Fruit fly (Drosophila melanogaster): ENCODE measurements around the gene inaF-A.

Gene inaF-A

dm6 chrX:11714529-11715262 is 19.0 kb downstream of the inaF-A start (continued):
- TF ChIP-seq Awh (GFP tag; IDR thresholded peaks at IDR 0.05) (peak; percentile 53; the same call in 1 of the 2 replicates), lilli (GFP tag; optimal IDR thresholded peaks at IDR 0.05) (peak; percentile 50), ap (GFP tag; IDR thresholded peaks at IDR 0.05) (peak; percentile 59), CG10431 (GFP tag; optimal IDR thresholded peaks at IDR 0.05) (peak; percentile 8), slou (GFP tag; optimal IDR thresholded peaks at IDR 0.05) (no peak), CG5245 (GFP tag; optimal IDR thresholded peaks at IDR 0.05) (no peak), MESR4 (GFP tag; optimal IDR thresholded peaks at IDR 0.05) (peak; percentile 37), odd (GFP tag; optimal IDR thresholded peaks at IDR 0.05) (peak; percentile 50), CG2202 (tag; optimal IDR thresholded peaks at IDR 0.05) (no peak), Atf-2 (GFP tag; optimal IDR thresholded peaks at IDR 0.05) (peak; percentile 1), fd64A (GFP tag; optimal IDR thresholded peaks at IDR 0.05) (no peak), stc (GFP tag; IDR thresholded peaks at IDR 0.05) (peak; percentile 73; the same call in 1 of the 2 replicates), ash1 (GFP tag; optimal IDR thresholded peaks at IDR 0.05) (no peak), CG14860 (GFP tag; IDR thresholded peaks at IDR 0.05; ENCODE audit: partially characterized antibody) (no peak), Dfd (GFP tag; optimal IDR thresholded peaks at IDR 0.05) (no peak), luna (GFP tag; optimal IDR thresholded peaks at IDR 0.05) (no peak), CG5180 (GFP tag; optimal IDR thresholded peaks at IDR 0.05) (peak; percentile 53), CG11504 (tag; optimal IDR thresholded peaks at IDR 0.05) (peak; percentile 71), GATAe (GFP tag; conservative IDR thresholded peaks at IDR 0.05) (no peak), CG10462 (GFP tag; optimal IDR thresholded peaks at IDR 0.05) (no peak), Jarid2 (GFP tag; optimal IDR thresholded peaks at IDR 0.05) (peak; percentile 60), Gsc (GFP tag; IDR thresholded peaks at IDR 0.05) (no peak), CG31441 (GFP tag; IDR thresholded peaks at IDR 0.05) (peak; percentile 63; the same call in 1 of the 2 replicates), Hand (GFP tag; optimal IDR thresholded peaks at IDR 0.05) (no peak), tin (GFP tag; optimal IDR thresholded peaks at IDR 0.05) (no peak), ATbp (GFP tag; optimal IDR thresholded peaks at IDR 0.05) (peak; percentile 30), tup (GFP tag; optimal IDR thresholded peaks at IDR 0.05) (no peak), CG30431 (GFP tag; optimal IDR thresholded peaks at IDR 0.05) (peak; percentile 53), bsh (GFP tag; optimal IDR thresholded peaks at IDR 0.05) (peak in 1 of 2 experiments; percentile 44), Taf1 (GFP tag; IDR thresholded peaks at IDR 0.05) (peak; percentile 36; the same call in 1 of the 2 replicates), sd (tag; optimal IDR thresholded peaks at IDR 0.05) (peak; percentile 1), en (GFP tag; optimal IDR thresholded peaks at IDR 0.05) (no peak), CG13424 (tag; optimal IDR thresholded peaks at IDR 0.05) (peak; percentile 64), eyg (GFP tag; optimal IDR thresholded peaks at IDR 0.05) (peak; percentile 65), CG6689 (GFP tag; IDR thresholded peaks at IDR 0.05) (peak; percentile 61), Opbp (GFP tag; IDR thresholded peaks at IDR 0.05; ENCODE audit: partially characterized antibody) (no peak; the same call in 2 of the 3 replicates), twi (tag; optimal IDR thresholded peaks at IDR 0.05) (peak; percentile 39), sc (optimal IDR thresholded peaks at IDR 0.05) (no peak), sc (GFP tag; optimal IDR thresholded peaks at IDR 0.05) (peak; percentile 33), YL-1 (GFP tag; optimal IDR thresholded peaks at IDR 0.05) (no peak), aop (GFP tag; IDR thresholded peaks at IDR 0.05) (0 out of 2 replicates have a peak, but pooled peaks have one; percentile 2), Dbx (GFP tag; IDR thresholded peaks at IDR 0.05) (peak; percentile 78), CG5953 (GFP tag; IDR thresholded peaks at IDR 0.05) (peak; percentile 63), crol (GFP tag; IDR thresholded peaks at IDR 0.05) (no peak), CG4328 (GFP tag; optimal IDR thresholded peaks at IDR 0.05) (peak; percentile 39), Ptx1 (GFP tag; IDR thresholded peaks at IDR 0.05) (peak; percentile 85), CG12299 (tag; optimal IDR thresholded peaks at IDR 0.05) (peak; percentile 8), Side (GFP tag; optimal IDR thresholded peaks at IDR 0.05) (no peak), CG15269 (tag; optimal IDR thresholded peaks at IDR 0.05) (peak; percentile 78)

Measured in whole organism, embryonic.